Fruit fly (Drosophila melanogaster) Kc167 (cell line): ENCODE measurements around the gene Ror.

Experiments
- Myc ChIP-seq: fragments of >200 bp; optimal IDR thresholded peaks from 2 replicates; lab custom pipeline; 2017; ENCODE audit warnings: missing external identifiers
- Sin3A ChIP-seq: fragments of >200 bp; optimal IDR thresholded peaks from 2 replicates; lab custom pipeline; 2018; ENCODE audit warnings: missing external identifiers
- h ChIP-seq: fragments of >200 bp; optimal IDR thresholded peaks from 3 replicates; lab custom pipeline; 2018; ENCODE audit warnings: missing external identifiers
- insv ChIP-seq: fragments of >200 bp; optimal IDR thresholded peaks from 3 replicates; lab custom pipeline; 2018; ENCODE audit warnings: missing external identifiers
- psq ChIP-seq: fragments of >200 bp; optimal IDR thresholded peaks from 2 replicates; lab custom pipeline; 2017; ENCODE audit warnings: missing external identifiers
- ttk ChIP-seq: sonication (Bioruptor generic); optimal IDR thresholded peaks from 2 replicates; lab custom pipeline; 2017; ENCODE audit warnings: missing external identifiers

dm6 chr2L:10231510-10231909, 20.1 kb upstream of the Ror start, which contains the start of gene ova:
- TF ChIP-seq h (lab: Kevin White, UChicago) (no peak), ttk (lab: Kevin White, UChicago) (no peak), Sin3A (no peak), psq (lab: Kevin White, UChicago) (no peak), insv (lab: Kevin White, UChicago) (no peak), Myc (lab: Kevin White, UChicago) (no peak)
